Fruit fly (Drosophila melanogaster) whole organism, adult: ENCODE data around the gene CG15914.

Source experiments
- CG11617 ChIP-seq: fragments of 200-800 bp; sonication (Bioruptor generic); optimal IDR thresholded peaks from 2 replicates; lab custom pipeline; 2017; ENCODE audit warnings: mild to moderate bottlenecking, missing biosample characterization, missing genetic modification reagents, missing genetic modification characterization
- CG12768 ChIP-seq: fragments of 200-800 bp; sonication (Bioruptor generic); optimal IDR thresholded peaks from 2 replicates; lab custom pipeline; 2017; ENCODE audit warnings: missing biosample characterization, missing genetic modification characterization, mild to moderate bottlenecking, moderate library complexity, missing genetic modification reagents
- CG14711 ChIP-seq: fragments of 200-800 bp; sonication (Bioruptor generic); optimal IDR thresholded peaks from 2 replicates; lab custom pipeline; 2018; ENCODE audit warnings: missing biosample characterization, mild to moderate bottlenecking, missing genetic modification characterization, moderate library complexity
- CG1620 ChIP-seq: fragments of 200-800 bp; sonication (Bioruptor generic); optimal IDR thresholded peaks from 2 replicates; lab custom pipeline; 2016; ENCODE audit warnings: missing biosample characterization, missing genetic modification characterization
- CG33017 ChIP-seq: fragments of 200-800 bp; sonication (Bioruptor generic); optimal IDR thresholded peaks from 2 replicates; lab custom pipeline; 2018; ENCODE audit warnings: missing biosample characterization, mild to moderate bottlenecking, missing genetic modification characterization, moderate library complexity
- CG5204 ChIP-seq: fragments of 200-800 bp; sonication (Bioruptor generic); optimal IDR thresholded peaks from 2 replicates; lab custom pipeline; 2016; ENCODE audit warnings: missing biosample characterization, missing genetic modification characterization
- CG7045 ChIP-seq: fragments of 200-800 bp; sonication (Bioruptor generic); optimal IDR thresholded peaks from 2 replicates; lab custom pipeline; 2017; ENCODE audit warnings: missing biosample characterization, mild to moderate bottlenecking, missing genetic modification characterization
- CG7101 ChIP-seq: fragments of 200-800 bp; sonication (Bioruptor generic); optimal IDR thresholded peaks from 2 replicates; lab custom pipeline; 2018; ENCODE audit warnings: missing biosample characterization, mild to moderate bottlenecking, missing genetic modification characterization, moderate library complexity
- Clk ChIP-seq: fragments of 200-800 bp; sonication (Bioruptor generic); optimal IDR thresholded peaks from 2 replicates; lab custom pipeline; 2017; ENCODE audit warnings: missing biosample characterization, missing genetic modification characterization
- Crg-1 ChIP-seq: fragments of 200-800 bp; sonication (Bioruptor generic); optimal IDR thresholded peaks from 2 replicates; lab custom pipeline; 2016; ENCODE audit warnings: missing biosample characterization, missing genetic modification characterization
- Hr96 ChIP-seq: fragments of 200-800 bp; sonication (Bioruptor generic); optimal IDR thresholded peaks from 2 replicates; lab custom pipeline; 2016; ENCODE audit warnings: missing biosample characterization, missing genetic modification characterization
- Mnt ChIP-seq: fragments of 200-800 bp; sonication (Bioruptor generic); optimal IDR thresholded peaks from 2 replicates; lab custom pipeline; 2016; ENCODE audit warnings: missing biosample characterization, mild to moderate bottlenecking, missing genetic modification characterization
- bab1 ChIP-seq: fragments of 200-800 bp; sonication (Bioruptor generic); optimal IDR thresholded peaks from 3 replicates; lab custom pipeline; 2019; ENCODE audit warnings: missing biosample characterization, mild to moderate bottlenecking, missing genetic modification characterization, moderate library complexity
- cic ChIP-seq: fragments of 200-800 bp; sonication (Bioruptor generic); optimal IDR thresholded peaks from 2 replicates; lab custom pipeline; 2017; ENCODE audit warnings: missing biosample characterization, mild to moderate bottlenecking, missing genetic modification characterization, moderate library complexity
- cnc ChIP-seq, 2 experiments: fragments of >200 bp; optimal IDR thresholded peaks; 2 replicates each; lab custom pipeline; 2017
- kay ChIP-seq: fragments of 200-800 bp; sonication (Bioruptor generic); peaks from one replicate; lab custom pipeline; 2016; ENCODE audit warnings: missing biosample characterization, missing genetic modification characterization, borderline replicate concordance
- ovo ChIP-seq: fragments of 200-800 bp; sonication (Bioruptor generic); optimal IDR thresholded peaks from 2 replicates; lab custom pipeline; 2016; ENCODE audit warnings: missing biosample characterization, missing genetic modification characterization
- pad ChIP-seq: fragments of 200-800 bp; sonication (Bioruptor generic); optimal IDR thresholded peaks from 3 replicates; lab custom pipeline; 2017; ENCODE audit warnings: missing biosample characterization, missing genetic modification characterization, mild to moderate bottlenecking, moderate library complexity, missing genetic modification reagents
- tj ChIP-seq: fragments of 200-800 bp; sonication (Bioruptor generic); optimal IDR thresholded peaks from 3 replicates; lab custom pipeline; 2017; ENCODE audit warnings: missing biosample characterization, mild to moderate bottlenecking, missing genetic modification characterization, moderate library complexity
- toe ChIP-seq: fragments of 200-800 bp; sonication (Bioruptor generic); optimal IDR thresholded peaks from 2 replicates; lab custom pipeline; 2016; ENCODE audit warnings: missing biosample characterization, missing genetic modification characterization

CG15914 gene

dm6 chrX:15816905-15817304 lies 36.3 kb upstream of the CG15914 start:
- no peak for TF ChIP-seq Hr96 (GFP tag; lab: Kevin White, UChicago)
- TF ChIP-seq Mnt: no peak
- TF ChIP-seq CG12768 (GFP tag; lab: Kevin White, UChicago): no peak
- TF ChIP-seq toe: no peak
- TF ChIP-seq CG7101 (tag; lab: Kevin White, UChicago): no peak
- no peak for TF ChIP-seq CG5204 (GFP tag; lab: Kevin White, UChicago)

DNA sequence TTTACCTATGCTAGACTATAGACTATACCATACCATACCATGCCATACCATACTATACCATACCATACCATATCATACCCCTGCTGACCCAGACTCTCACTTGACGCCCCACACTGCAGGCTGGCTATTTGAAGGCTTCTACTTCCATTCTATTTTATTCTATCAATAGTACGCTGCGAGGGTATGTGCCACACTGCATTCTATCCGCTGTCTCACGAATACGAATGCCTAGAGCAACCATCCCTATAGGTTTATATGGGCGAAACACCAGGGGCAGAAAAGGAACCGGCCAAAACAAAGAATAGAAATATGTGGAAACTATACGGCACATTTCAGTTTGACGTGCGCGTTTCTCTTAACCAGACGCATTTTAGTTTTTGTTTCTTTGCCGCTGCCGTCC lies 35.4 kb upstream of the CG15914 start:
- TF ChIP-seq Crg-1 (GFP tag; lab: Kevin White, UChicago) (no peak), kay (no peak)

DNA sequence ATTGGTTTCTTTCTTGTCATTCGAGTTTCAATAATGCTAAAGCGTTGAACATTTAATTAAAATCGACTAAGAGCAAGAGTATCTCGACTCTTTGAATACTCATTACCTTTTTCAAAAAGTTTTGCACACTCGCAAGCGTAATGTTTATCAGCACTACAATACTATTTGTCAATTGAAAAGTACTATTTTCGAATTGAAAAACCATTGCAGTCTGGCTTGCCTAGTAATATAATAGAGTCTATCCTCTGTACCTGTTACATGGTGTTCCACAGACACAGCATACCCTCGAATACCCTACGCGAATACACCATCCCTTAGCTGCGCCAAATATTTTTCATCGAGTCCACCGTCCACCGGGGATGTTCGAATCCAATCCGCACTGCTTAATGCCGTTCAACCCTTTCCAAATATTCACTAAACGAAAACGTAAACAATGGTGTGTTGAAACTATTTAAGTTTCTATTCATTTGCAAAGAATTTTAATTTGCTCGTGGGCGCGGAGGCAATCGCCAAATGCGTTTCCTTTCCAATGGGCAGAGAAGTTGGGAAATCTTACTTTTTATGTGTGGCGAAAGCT lies 34.5 kb upstream of the CG15914 start:
- TF ChIP-seq bab1 (GFP tag; lab: Kevin White, UChicago) (no peak), CG33017 (no peak), Clk (GFP tag; lab: Kevin White, UChicago) (no peak), Hr96 (GFP tag; lab: Kevin White, UChicago) (no peak), CG12768 (GFP tag; lab: Kevin White, UChicago) (no peak), ovo (GFP tag; lab: Kevin White, UChicago) (no peak)

- TF ChIP-seq Clk (GFP tag; lab: Kevin White, UChicago) (no peak), CG7101 (tag; lab: Kevin White, UChicago) (no peak), CG5204 (GFP tag; lab: Kevin White, UChicago) (no peak), tj (GFP tag; lab: Kevin White, UChicago) (no peak), kay (no peak), Mnt (no peak), pad (GFP tag; lab: Kevin White, UChicago) (no peak)
Measured at dm6 chrX:15822363-15822762, 30.9 kb upstream of the CG15914 start.

DNA sequence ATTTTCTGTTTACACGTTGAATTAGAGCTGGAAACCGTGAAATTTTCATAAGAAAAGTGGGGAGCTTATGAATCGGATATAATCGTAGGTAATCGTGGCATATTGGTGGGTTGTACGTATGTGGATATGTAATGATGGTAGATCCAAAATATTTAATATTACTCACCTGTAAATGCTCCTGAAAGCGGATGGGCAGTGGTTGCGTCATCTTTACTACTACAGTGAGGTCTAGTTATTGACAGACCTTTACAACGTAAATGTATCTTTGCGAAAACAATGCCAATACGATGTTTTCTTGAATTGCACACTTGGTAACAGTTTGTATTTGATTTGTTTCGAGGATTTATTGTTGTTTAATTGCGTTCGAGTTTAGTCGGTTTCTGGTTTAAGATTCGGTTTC lies 19.3 kb upstream of the CG15914 start:
- TF ChIP-seq cic (no peak), CG1620 (GFP tag; lab: Kevin White, UChicago) (no peak), CG5204 (GFP tag; lab: Kevin White, UChicago) (no peak), CG11617 (no peak), bab1 (GFP tag; lab: Kevin White, UChicago) (no peak), Clk (GFP tag; lab: Kevin White, UChicago) (no peak), CG7101 (tag; lab: Kevin White, UChicago) (no peak), cnc (optimal IDR thresholded peaks at IDR 0.05; lab: Kevin White, UChicago) (no peak), pad (GFP tag; lab: Kevin White, UChicago) (no peak), CG7045 (GFP tag; lab: Kevin White, UChicago) (no peak), kay (no peak), toe (no peak), Crg-1 (GFP tag; lab: Kevin White, UChicago) (no peak), CG14711 (tag; lab: Kevin White, UChicago) (no peak), tj (GFP tag; lab: Kevin White, UChicago) (no peak), CG12768 (GFP tag; lab: Kevin White, UChicago) (no peak), Mnt (no peak), CG33017 (no peak)

DNA sequence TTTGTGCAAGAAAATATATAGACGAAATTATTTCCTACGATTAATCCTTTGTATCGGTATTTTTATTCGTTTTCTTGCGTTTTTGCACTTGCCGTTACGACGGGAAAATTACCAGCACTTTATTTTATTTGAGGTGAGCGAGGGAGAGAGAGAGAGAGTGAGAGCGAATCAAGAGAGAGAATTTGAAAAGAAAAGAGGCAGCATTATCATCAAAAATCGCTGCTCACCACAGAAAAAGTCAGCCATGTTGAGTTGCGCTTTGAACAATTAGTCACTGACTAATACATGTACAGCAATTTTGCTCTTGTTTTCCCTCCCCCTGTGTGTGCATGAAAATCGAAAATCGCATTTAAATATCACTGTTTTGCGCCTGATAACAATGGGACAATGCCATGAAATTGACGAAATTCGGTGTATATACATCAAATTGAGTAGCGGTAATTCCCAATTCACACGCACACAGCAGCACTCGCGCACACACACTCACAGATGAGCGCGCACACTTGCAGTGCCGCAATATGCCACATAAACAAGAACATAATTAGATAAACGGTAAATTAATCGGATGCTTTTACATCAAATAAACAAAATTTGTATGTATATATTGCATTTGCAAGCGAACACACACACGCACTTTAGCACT lies 18.5 kb upstream of the CG15914 start:
- no peak for TF ChIP-seq CG14711 (tag; lab: Kevin White, UChicago)
- peak; percentile 38 for TF ChIP-seq CG11617
- peak; percentile 43 for TF ChIP-seq Mnt
- no peak for TF ChIP-seq CG7045 (GFP tag; lab: Kevin White, UChicago)
- no peak for TF ChIP-seq toe
- TF ChIP-seq kay: peak; percentile 96
- TF ChIP-seq ovo (GFP tag; lab: Kevin White, UChicago): peak; percentile 29
- no peak for TF ChIP-seq CG33017
- no peak for TF ChIP-seq CG1620 (GFP tag; lab: Kevin White, UChicago)
- no peak for TF ChIP-seq Hr96 (GFP tag; lab: Kevin White, UChicago)
- TF ChIP-seq cic: no peak
- no peak for TF ChIP-seq Crg-1 (GFP tag; lab: Kevin White, UChicago)
- no peak for TF ChIP-seq Clk (GFP tag; lab: Kevin White, UChicago)
- TF ChIP-seq tj (GFP tag; lab: Kevin White, UChicago): peak; percentile 80
- TF ChIP-seq pad (GFP tag; lab: Kevin White, UChicago): peak; percentile 74
- TF ChIP-seq CG7101 (tag; lab: Kevin White, UChicago): no peak
- TF ChIP-seq cnc (optimal IDR thresholded peaks at IDR 0.05; lab: Kevin White, UChicago): no peak
- TF ChIP-seq CG5204 (GFP tag; lab: Kevin White, UChicago): no peak
- TF ChIP-seq CG12768 (GFP tag; lab: Kevin White, UChicago): no peak
- TF ChIP-seq bab1 (GFP tag; lab: Kevin White, UChicago): no peak

dm6 chrX:15835393-15835792 lies 17.8 kb upstream of the CG15914 start, which contains the start of gene Chc:
TSS of gene Chc (minus strand) at chrX:15835490.
- TF ChIP-seq pad (GFP tag; lab: Kevin White, UChicago): no peak
- TF ChIP-seq CG12768 (GFP tag; lab: Kevin White, UChicago): no peak
- TF ChIP-seq CG14711 (tag; lab: Kevin White, UChicago): peak; percentile 10
- no peak for TF ChIP-seq Crg-1 (GFP tag; lab: Kevin White, UChicago)
- no peak for TF ChIP-seq cnc (optimal IDR thresholded peaks at IDR 0.05; lab: Kevin White, UChicago)
- no peak for TF ChIP-seq CG5204 (GFP tag; lab: Kevin White, UChicago)
- TF ChIP-seq CG1620 (GFP tag; lab: Kevin White, UChicago): peak; percentile 59
- TF ChIP-seq Clk (GFP tag; lab: Kevin White, UChicago): no peak
- TF ChIP-seq CG7101 (tag; lab: Kevin White, UChicago): peak; percentile 26
- no peak for TF ChIP-seq CG11617
- TF ChIP-seq CG33017: no peak
- no peak for TF ChIP-seq tj (GFP tag; lab: Kevin White, UChicago)
- TF ChIP-seq ovo (GFP tag; lab: Kevin White, UChicago): no peak
- peak; percentile 52 for TF ChIP-seq bab1 (GFP tag; lab: Kevin White, UChicago)
- TF ChIP-seq kay: no peak
- TF ChIP-seq Mnt: peak; percentile 24
- TF ChIP-seq Hr96 (GFP tag; lab: Kevin White, UChicago): no peak
- TF ChIP-seq toe: peak; percentile 2
